Fruit fly (Drosophila melanogaster): ENCODE measurements around the gene Act88F.

The Act88F gene

dm6 chr3R:15451344-15452107 lies 11.8 kb downstream of the Act88F start (continued):
- TF ChIP-seq vvl (GFP tag; IDR thresholded peaks at IDR 0.05) = peak; percentile 82
- no peak for TF ChIP-seq Tbp (GFP tag; optimal IDR thresholded peaks at IDR 0.05)
- peak; percentile 24 for TF ChIP-seq CG5180 (GFP tag; optimal IDR thresholded peaks at IDR 0.05)
- TF ChIP-seq dm (GFP tag; optimal IDR thresholded peaks at IDR 0.05) = no peak
- no peak for TF ChIP-seq tin (GFP tag; optimal IDR thresholded peaks at IDR 0.05)
- no peak for TF ChIP-seq sima (GFP tag; optimal IDR thresholded peaks at IDR 0.05)
- no peak for TF ChIP-seq luna (GFP tag; optimal IDR thresholded peaks at IDR 0.05)
- TF ChIP-seq BEAF-32 (GFP tag; optimal IDR thresholded peaks at IDR 0.05) = no peak
- TF ChIP-seq CG11504 (tag; optimal IDR thresholded peaks at IDR 0.05) = no peak
- TF ChIP-seq CG11695 (GFP tag; IDR thresholded peaks at IDR 0.05) = no peak
- peak; percentile 62 for TF ChIP-seq Vsx1 (GFP tag; optimal IDR thresholded peaks at IDR 0.05)
- TF ChIP-seq CG8765 (GFP tag; IDR thresholded peaks at IDR 0.05) = no peak
- no peak for TF ChIP-seq CTCF (GFP tag; optimal IDR thresholded peaks at IDR 0.05)
- no peak for TF ChIP-seq HLH54F (GFP tag; optimal IDR thresholded peaks at IDR 0.05)
- no peak for TF ChIP-seq CG7745 (tag; optimal IDR thresholded peaks at IDR 0.05)
- no peak for TF ChIP-seq Xbp1 (GFP tag; optimal IDR thresholded peaks at IDR 0.05)

dm6 chr3R:15457386-15458011 lies 17.7 kb downstream of the Act88F start:
- no peak for TF ChIP-seq fd64A (GFP tag; optimal IDR thresholded peaks at IDR 0.05)
- TF ChIP-seq CG8281 (tag; optimal IDR thresholded peaks at IDR 0.05) = peak; percentile 95

dm6 chr3R:15458186-15458715 lies 18.5 kb downstream of the Act88F start:
- TF ChIP-seq rib (GFP tag; IDR thresholded peaks at IDR 0.05) (no peak), CG31365 (tag; optimal IDR thresholded peaks at IDR 0.05) (no peak), ham (GFP tag; IDR thresholded peaks at IDR 0.05) (no peak), gsb (GFP tag; IDR thresholded peaks at IDR 0.05) (no peak), ssp (GFP tag; IDR thresholded peaks at IDR 0.05) (no peak), Lpt (GFP tag; optimal IDR thresholded peaks at IDR 0.05) (no peak), CG34376 (GFP tag; optimal IDR thresholded peaks at IDR 0.05) (peak; percentile 20), Awh (GFP tag; IDR thresholded peaks at IDR 0.05) (peak; percentile 63; the same call in 1 of the 2 replicates), CG6254 (GFP tag; optimal IDR thresholded peaks at IDR 0.05) (no peak), CG5180 (GFP tag; optimal IDR thresholded peaks at IDR 0.05) (peak; percentile 15), dpn (GFP tag; optimal IDR thresholded peaks at IDR 0.05) (no peak), pum (GFP tag; optimal IDR thresholded peaks at IDR 0.05) (no peak), aop (GFP tag; IDR thresholded peaks at IDR 0.05) (no peak), CG30431 (GFP tag; optimal IDR thresholded peaks at IDR 0.05) (no peak)

- TF ChIP-seq CG42726 (GFP tag; IDR thresholded peaks at IDR 0.05; ENCODE audit: partially characterized antibody) (no peak), lola (GFP tag; optimal IDR thresholded peaks at IDR 0.05) (no peak), CG9609 (GFP tag; optimal IDR thresholded peaks at IDR 0.05) (no peak), phol (tag; optimal IDR thresholded peaks at IDR 0.05) (no peak), CG8089 (GFP tag; optimal IDR thresholded peaks at IDR 0.05) (no peak), lov (optimal IDR thresholded peaks at IDR 0.05) (no peak), lov (GFP tag; IDR thresholded peaks at IDR 0.05) (0 out of 3 replicates have a peak, but pooled peaks have one; percentile 25), HHEX (GFP tag; optimal IDR thresholded peaks at IDR 0.05) (no peak), Sox102F (GFP tag; optimal IDR thresholded peaks at IDR 0.05) (no peak), her (GFP tag; optimal IDR thresholded peaks at IDR 0.05) (no peak), sr (GFP tag; IDR thresholded peaks at IDR 0.05) (0 out of 3 replicates have a peak, but pooled peaks have one; percentile 43), sens (GFP tag) (peak; percentile 18)
Observed at dm6 chr3R:15463172-15463571, 23.4 kb downstream of the Act88F start.

All from whole organism, embryonic.